Fruit fly (Drosophila melanogaster): ENCODE results near the gene RNaseX25.

RNaseX25 gene

DNA sequence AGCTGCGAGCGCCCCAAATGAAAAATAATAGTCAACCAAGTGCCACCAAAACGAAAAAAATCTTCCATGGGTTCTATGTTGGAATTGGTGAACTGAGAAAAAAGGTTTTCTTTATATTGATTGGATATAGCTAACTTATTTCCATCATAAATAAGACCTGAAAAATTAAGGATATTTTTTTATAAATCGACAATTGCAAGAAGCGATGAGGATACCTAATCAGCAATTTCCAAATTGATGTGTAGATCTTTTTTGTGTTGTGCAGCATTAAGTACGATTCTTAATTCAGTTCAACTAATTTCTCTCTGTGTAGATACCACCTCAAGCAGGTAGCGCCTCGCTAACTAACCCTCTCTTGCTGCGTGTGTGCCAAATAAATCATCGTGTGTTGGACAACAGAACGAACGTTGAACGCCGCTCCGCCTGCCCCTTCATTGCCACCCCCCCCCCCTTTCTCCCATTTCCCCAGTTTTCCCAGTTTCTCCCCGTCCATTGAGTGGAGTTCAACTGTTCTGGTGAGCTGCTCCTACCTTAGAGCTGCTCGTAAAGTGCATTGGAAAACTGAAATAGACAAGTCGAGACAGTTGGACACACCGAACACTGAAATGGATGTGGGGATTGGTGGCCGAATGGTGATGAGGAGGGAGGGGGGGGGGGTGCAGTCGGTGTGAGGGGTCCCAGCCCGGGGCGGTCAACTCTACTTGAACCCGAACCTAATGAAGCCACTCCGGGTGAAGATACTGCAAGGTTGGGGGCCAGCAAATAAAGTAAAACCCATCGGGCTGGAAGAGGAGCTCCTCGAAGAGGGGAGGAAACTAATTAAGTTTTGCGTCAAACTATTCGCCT, 18.7 kb downstream of the RNaseX25 start (continued):
- TF ChIP-seq usp (GFP tag; optimal IDR thresholded peaks at IDR 0.05) (no peak), lola (GFP tag; optimal IDR thresholded peaks at IDR 0.05) (peak in 1 of 3 experiments; percentile 92), Sox100B (GFP tag; optimal IDR thresholded peaks at IDR 0.05) (peak; percentile 74), Spps (tag; optimal IDR thresholded peaks at IDR 0.05) (peak; percentile 80), lov (optimal IDR thresholded peaks at IDR 0.05) (no peak), lov (GFP tag; IDR thresholded peaks at IDR 0.05) (peak; percentile 70; the same call in 2 of the 3 replicates), CG17802 (tag; optimal IDR thresholded peaks at IDR 0.05) (peak; percentile 17), chn (GFP tag; optimal IDR thresholded peaks at IDR 0.05) (peak; percentile 44), HmgZ (tag; optimal IDR thresholded peaks at IDR 0.05) (no peak), CG2678 (tag; optimal IDR thresholded peaks at IDR 0.05) (peak; percentile 81), CG11560 (tag; IDR thresholded peaks at IDR 0.05) (no peak), CHES-1-like (GFP tag; optimal IDR thresholded peaks at IDR 0.05) (no peak)

dm6 chr3L:7990256-7990655, 19.9 kb downstream of the RNaseX25 start:
- TF ChIP-seq Drgx (GFP tag; IDR thresholded peaks at IDR 0.05) = peak; percentile 54; the same call in 1 of the 2 replicates
- peak; percentile 61 for TF ChIP-seq Ets65A (GFP tag)
- TF ChIP-seq CG16779 (GFP tag; IDR thresholded peaks at IDR 0.05) = no peak

DNA sequence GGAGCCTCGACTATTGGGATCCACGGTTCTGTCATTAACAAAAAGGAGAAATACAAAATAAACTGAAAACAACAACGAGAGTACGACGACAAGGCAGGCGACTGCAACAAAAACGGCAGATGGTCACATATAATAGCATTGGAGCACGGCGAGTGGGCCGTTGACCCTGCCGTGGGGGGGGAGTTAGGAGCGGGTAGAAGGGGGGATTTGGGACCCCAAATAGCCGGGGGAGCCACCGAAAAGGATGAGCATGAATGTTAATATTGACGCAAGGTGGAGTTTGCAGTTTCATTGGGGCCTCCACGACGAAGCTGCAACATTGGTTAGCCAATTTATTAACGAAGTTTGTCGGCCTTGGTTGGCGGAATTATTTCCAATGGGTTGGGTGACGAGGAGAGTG, 22.5 kb downstream of the RNaseX25 start:
- TF ChIP-seq CG10274 (GFP tag; optimal IDR thresholded peaks at IDR 0.05) (no peak), gfzf (GFP tag; optimal IDR thresholded peaks at IDR 0.05) (no peak), ind (GFP tag; optimal IDR thresholded peaks at IDR 0.05) (no peak), crol (GFP tag; IDR thresholded peaks at IDR 0.05) (peak; percentile 29; the same call in 1 of the 2 replicates), chm (GFP tag; IDR thresholded peaks at IDR 0.05) (0 out of 2 replicates have a peak, but pooled peaks have one; percentile 33), Bgb (GFP tag; IDR thresholded peaks at IDR 0.05; ENCODE audit: partially characterized antibody) (no peak)

DNA sequence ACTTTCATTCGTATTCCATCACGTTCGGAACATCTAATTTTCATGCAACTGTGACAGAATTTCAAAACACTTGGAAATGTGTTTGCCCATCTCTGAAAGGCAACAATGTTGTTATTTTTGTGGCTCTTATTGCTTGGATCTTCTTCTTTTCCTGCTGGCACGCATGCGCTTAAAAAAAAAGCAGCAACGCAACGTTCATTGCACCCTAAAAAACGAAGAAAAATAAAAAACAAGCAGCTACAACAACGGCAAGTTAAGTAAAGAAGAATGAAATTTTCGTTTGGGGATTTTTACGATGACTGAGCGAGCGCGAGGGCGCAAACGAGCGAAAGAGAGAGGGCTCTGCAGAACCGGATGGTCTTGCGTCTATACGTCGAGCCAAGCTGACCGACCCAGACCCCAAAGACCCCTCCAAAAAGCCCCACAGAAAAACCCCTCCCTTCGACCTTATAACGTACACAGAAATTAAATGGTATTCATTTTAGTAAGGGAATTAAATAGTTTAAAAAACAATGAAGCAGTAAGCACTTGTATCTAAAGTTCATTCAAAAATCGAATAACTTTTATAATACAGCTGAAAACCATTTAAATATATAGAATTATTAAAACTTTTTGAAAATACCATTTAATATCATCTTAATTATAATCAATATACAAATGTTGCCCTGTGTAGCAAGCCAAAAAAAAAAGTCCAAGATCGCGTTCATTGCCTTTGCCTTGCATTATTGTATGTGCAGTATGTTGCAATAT, 23.4 kb downstream of the RNaseX25 start:
- TF ChIP-seq Blimp-1 (GFP tag; optimal IDR thresholded peaks at IDR 0.05) (peak; percentile 1), CG7987 (GFP tag; optimal IDR thresholded peaks at IDR 0.05) (no peak), CG17385 (GFP tag; optimal IDR thresholded peaks at IDR 0.05) (peak; percentile 42), nom (GFP tag; optimal IDR thresholded peaks at IDR 0.05) (peak; percentile 97), CG18262 (tag; optimal IDR thresholded peaks at IDR 0.05) (peak; percentile 25), sqz (GFP tag; optimal IDR thresholded peaks at IDR 0.05) (peak; percentile 74), CG1647 (GFP tag; optimal IDR thresholded peaks at IDR 0.05) (no peak), CG2712 (tag; optimal IDR thresholded peaks at IDR 0.05) (peak; percentile 22), lbe (GFP tag; optimal IDR thresholded peaks at IDR 0.05) (peak; percentile 29), vvl (GFP tag; IDR thresholded peaks at IDR 0.05) (peak; percentile 14; the same call in 1 of the 2 replicates), CG2199 (GFP tag; IDR thresholded peaks at IDR 0.05) (peak; percentile 70; the same call in 1 of the 3 replicates), CG11504 (tag; optimal IDR thresholded peaks at IDR 0.05) (peak; percentile 51), danr (GFP tag; IDR thresholded peaks at IDR 0.05) (no peak), bsh (GFP tag; optimal IDR thresholded peaks at IDR 0.05) (peak in 1 of 2 experiments; percentile 67), tap (tag; optimal IDR thresholded peaks at IDR 0.05) (peak; percentile 3), chinmo (GFP tag; IDR thresholded peaks at IDR 0.05; ENCODE audit: partially characterized antibody) (peak; percentile 57; the same call in 1 of the 4 replicates), Sox100B (GFP tag; optimal IDR thresholded peaks at IDR 0.05) (peak; percentile 12), CG14710 (tag; optimal IDR thresholded peaks at IDR 0.05) (peak; percentile 43), CG9609 (GFP tag; optimal IDR thresholded peaks at IDR 0.05) (no peak), CG10979 (tag; optimal IDR thresholded peaks at IDR 0.05) (peak; percentile 59), corto (GFP tag; optimal IDR thresholded peaks at IDR 0.05) (peak; percentile 13), Ravus (GFP tag; IDR thresholded peaks at IDR 0.05) (no peak), Abd-B (GFP tag; optimal IDR thresholded peaks at IDR 0.05) (peak; percentile 15)

Measured in whole organism, embryonic.